Worm (Caenorhabditis elegans): Measurements from ENCODE around the gene cpg-19.

Gene cpg-19

ce11 chrX:16590803-16591202 is 30.8 kb upstream of the cpg-19 start (continued):
- TF ChIP-seq F52B5.7 (tag; optimal IDR thresholded peaks at IDR 0.05) (peak; percentile 39), somi-1 (GFP tag; optimal IDR thresholded peaks at IDR 0.05) (peak; percentile 65), dox-1 (GFP tag; IDR thresholded peaks at IDR 0.05) (peak; percentile 73), ccch-3 (GFP tag; optimal IDR thresholded peaks at IDR 0.05) (no peak), nhr-27 (tag; optimal IDR thresholded peaks at IDR 0.05) (no peak), zfh-2 (GFP tag; conservative IDR thresholded peaks at IDR 0.05) (no peak), tbx-9 (tag; optimal IDR thresholded peaks at IDR 0.05; ENCODE audit: borderline replicate concordance) (no peak), nfya-2 (GFP tag; IDR thresholded peaks at IDR 0.05) (no peak), tbp1 (GFP tag; optimal IDR thresholded peaks at IDR 0.05) (peak; percentile 96), nhr-80 (tag; optimal IDR thresholded peaks at IDR 0.05) (no peak), lsl-1 (GFP tag; optimal IDR thresholded peaks at IDR 0.05) (no peak), D2030.7 (GFP tag; IDR thresholded peaks at IDR 0.05) (peak; percentile 92), bed-2 (GFP tag; IDR thresholded peaks at IDR 0.05) (peak; percentile 53; the same call in 1 of the 2 replicates), ekl-4 (GFP tag; IDR thresholded peaks at IDR 0.05) (0 out of 2 replicates have a peak, but pooled peaks have one; percentile 11), T26A5.8 (tag; optimal IDR thresholded peaks at IDR 0.05) (peak; percentile 74), ceh-91 (GFP tag; IDR thresholded peaks at IDR 0.05) (no peak), die-1 (tag; optimal IDR thresholded peaks at IDR 0.05) (peak; percentile 82), attf-6 (GFP tag; IDR thresholded peaks at IDR 0.05) (peak; percentile 62; the same call in 1 of the 2 replicates), lin-54 (GFP tag; optimal IDR thresholded peaks at IDR 0.05) (peak; percentile 59), ztf-18 (tag; optimal IDR thresholded peaks at IDR 0.05) (peak; percentile 42), nhr-179 (tag; optimal IDR thresholded peaks at IDR 0.05) (no peak), nfyb-1 (GFP tag; IDR thresholded peaks at IDR 0.05) (peak; percentile 83; the same call in 1 of the 2 replicates), T07F8.4 (tag; optimal IDR thresholded peaks at IDR 0.05) (peak; percentile 79), Y95B8A.8 (GFP tag; IDR thresholded peaks at IDR 0.05) (0 out of 2 replicates have a peak, but pooled peaks have one; percentile 23), Y53G8AR.9 (GFP tag; conservative IDR thresholded peaks at IDR 0.05) (0 out of 2 replicates have a peak, but pooled peaks have one; percentile 19), gei-17 (GFP tag; optimal IDR thresholded peaks at IDR 0.05) (peak; percentile 48), F23B12.7 (tag; optimal IDR thresholded peaks at IDR 0.05; ENCODE audit: insufficient read depth) (peak; percentile 71), ztf-25 (GFP tag; IDR thresholded peaks at IDR 0.05) (peak; percentile 90), ceh-79 (tag; optimal IDR thresholded peaks at IDR 0.05) (peak; percentile 16), madf-8 (GFP tag; conservative IDR thresholded peaks at IDR 0.05) (no peak), F10E7.11 (tag; optimal IDR thresholded peaks at IDR 0.05) (peak; percentile 20), pbrm-1 (GFP tag; IDR thresholded peaks at IDR 0.05) (peak; percentile 90), madf-3 (GFP tag; IDR thresholded peaks at IDR 0.05) (no peak), chd-7 (tag; optimal IDR thresholded peaks at IDR 0.05) (peak; percentile 71), nhr-90 (tag; optimal IDR thresholded peaks at IDR 0.05) (peak; percentile 70), lin-40 (tag; optimal IDR thresholded peaks at IDR 0.05) (no peak), ztf-3 (GFP tag; optimal IDR thresholded peaks at IDR 0.05) (peak; percentile 31), madf-6 (GFP tag; IDR thresholded peaks at IDR 0.05) (peak; percentile 68), egl-44 (GFP tag; IDR thresholded peaks at IDR 0.05) (peak; percentile 67), pha-4 (tag; optimal IDR thresholded peaks at IDR 0.05) (no peak), unc-62 (GFP tag; optimal IDR thresholded peaks at IDR 0.05) (no peak), lir-1 (GFP tag; conservative IDR thresholded peaks at IDR 0.05) (no peak; the same call in 1 of the 2 replicates), hsf-1 (GFP tag; IDR thresholded peaks at IDR 0.05) (peak; percentile 59; the same call in 1 of the 2 replicates), akir-1 (GFP tag; optimal IDR thresholded peaks at IDR 0.05) (peak; percentile 23), egl-18 (GFP tag; IDR thresholded peaks at IDR 0.05) (0 out of 2 replicates have a peak, but pooled peaks have one; percentile 17), ztf-22 (GFP tag; optimal IDR thresholded peaks at IDR 0.05) (peak; percentile 50), attf-3 (GFP tag; conservative IDR thresholded peaks at IDR 0.05) (peak; percentile 51; the same call in 1 of the 2 replicates), aptf-3 (GFP tag; IDR thresholded peaks at IDR 0.05) (no peak), dpff-1 (tag; optimal IDR thresholded peaks at IDR 0.05) (no peak)
